Fruit fly (Drosophila melanogaster) whole organism: ENCODE results near the gene CG42570.

ENCODE experiments used
- CG8478 ChIP-seq: fragments of >200 bp; optimal IDR thresholded peaks from 2 replicates; lab custom pipeline; 2018; ENCODE audit warnings: inconsistent platforms
- Dll ChIP-seq: fragments of >200 bp; optimal IDR thresholded peaks from 2 replicates; lab custom pipeline; 2017
- EcR ChIP-seq, 2 experiments: fragments of >200 bp; optimal IDR thresholded peaks; 2 replicates each; lab custom pipeline; 2017; ENCODE audit warnings: missing biosample characterization in 2 of 2, missing genetic modification characterization in 2 of 2, missing genetic modification reagents in 2 of 2
- pan ChIP-seq: fragments of >200 bp; optimal IDR thresholded peaks from 2 replicates; lab custom pipeline; 2017
- psq ChIP-seq: fragments of >200 bp; optimal IDR thresholded peaks from 2 replicates; lab custom pipeline; 2017
- usp ChIP-seq: fragments of >200 bp; optimal IDR thresholded peaks from 2 replicates; lab custom pipeline; 2017; ENCODE audit warnings: missing biosample characterization, missing genetic modification characterization, mixed read lengths

The CG42570 gene

dm6 chr3L:15703330-15704119 is 14.1 kb upstream of the CG42570 start:
- no peak for TF ChIP-seq Dll
- no peak for TF ChIP-seq CG8478 (lab: Kevin White, UChicago)
- no peak for TF ChIP-seq pan (lab: Kevin White, UChicago)
- TF ChIP-seq psq: no peak
- TF ChIP-seq usp (GFP tag; lab: Kevin White, UChicago): no peak
- peak in 1 of 2 experiments; percentile 28 for TF ChIP-seq EcR (GFP tag; optimal IDR thresholded peaks at IDR 0.05; lab: Kevin White, UChicago)

dm6 chr3L:15704250-15704985 is 13.2 kb upstream of the CG42570 start:
- TF ChIP-seq EcR (GFP tag; optimal IDR thresholded peaks at IDR 0.05; lab: Kevin White, UChicago) (peak; percentile 30 to 61), CG8478 (lab: Kevin White, UChicago) (no peak), usp (GFP tag; lab: Kevin White, UChicago) (no peak), Dll (no peak)

- TF ChIP-seq EcR (GFP tag; optimal IDR thresholded peaks at IDR 0.05; lab: Kevin White, UChicago) (no peak), psq (no peak)
Observed at dm6 chr3L:15706199-15706598, 11.4 kb upstream of the CG42570 start.

- no peak for TF ChIP-seq Dll
- TF ChIP-seq CG8478 (lab: Kevin White, UChicago): no peak
- TF ChIP-seq EcR (GFP tag; optimal IDR thresholded peaks at IDR 0.05; lab: Kevin White, UChicago): no peak
- TF ChIP-seq psq: no peak
- TF ChIP-seq usp (GFP tag; lab: Kevin White, UChicago): no peak
- TF ChIP-seq pan (lab: Kevin White, UChicago): no peak
Observed at dm6 chr3L:15708158-15708557, 9.5 kb upstream of the CG42570 start.

dm6 chr3L:15708579-15708978 is 9.0 kb upstream of the CG42570 start:
- TF ChIP-seq CG8478 (lab: Kevin White, UChicago) (no peak), Dll (no peak), usp (GFP tag; lab: Kevin White, UChicago) (no peak), pan (lab: Kevin White, UChicago) (no peak)

- TF ChIP-seq psq (no peak), EcR (GFP tag; optimal IDR thresholded peaks at IDR 0.05; lab: Kevin White, UChicago) (no peak), usp (GFP tag; lab: Kevin White, UChicago) (no peak), Dll (no peak), pan (lab: Kevin White, UChicago) (no peak), CG8478 (lab: Kevin White, UChicago) (no peak)
Observed at dm6 chr3L:15710125-15710524, 7.5 kb upstream of the CG42570 start.

- TF ChIP-seq usp (GFP tag; lab: Kevin White, UChicago) (no peak), Dll (no peak), CG8478 (lab: Kevin White, UChicago) (no peak), pan (lab: Kevin White, UChicago) (no peak), EcR (GFP tag; optimal IDR thresholded peaks at IDR 0.05; lab: Kevin White, UChicago) (no peak)
Observed at dm6 chr3L:15711164-15711563, 6.5 kb upstream of the CG42570 start.

- TF ChIP-seq psq (no peak), Dll (no peak), EcR (GFP tag; optimal IDR thresholded peaks at IDR 0.05; lab: Kevin White, UChicago) (no peak), pan (lab: Kevin White, UChicago) (no peak), CG8478 (lab: Kevin White, UChicago) (no peak), usp (GFP tag; lab: Kevin White, UChicago) (no peak)
Observed at dm6 chr3L:15712063-15712462, 5.6 kb upstream of the CG42570 start.

- TF ChIP-seq EcR (GFP tag; optimal IDR thresholded peaks at IDR 0.05; lab: Kevin White, UChicago): no peak
- no peak for TF ChIP-seq Dll
- no peak for TF ChIP-seq psq
Observed at dm6 chr3L:15713932-15714492, 3.6 kb upstream of the CG42570 start.

dm6 chr3L:15715788-15716503 is 1.7 kb upstream of the CG42570 start, which contains the start of gene CG42571:
Gene CG42571, plus strand, starts transcription at chr3L:15716453.
- TF ChIP-seq EcR (GFP tag; optimal IDR thresholded peaks at IDR 0.05; lab: Kevin White, UChicago): no peak
- no peak for TF ChIP-seq usp (GFP tag; lab: Kevin White, UChicago)
- TF ChIP-seq Dll: no peak
- TF ChIP-seq psq: no peak
- TF ChIP-seq pan (lab: Kevin White, UChicago): no peak
- no peak for TF ChIP-seq CG8478 (lab: Kevin White, UChicago)

- TF ChIP-seq EcR (GFP tag; optimal IDR thresholded peaks at IDR 0.05; lab: Kevin White, UChicago) (no peak), usp (GFP tag; lab: Kevin White, UChicago) (no peak), pan (lab: Kevin White, UChicago) (no peak), psq (no peak), CG8478 (lab: Kevin White, UChicago) (no peak), Dll (no peak)
Observed at dm6 chr3L:15720224-15720623, 2.6 kb downstream of the CG42570 start.

- TF ChIP-seq EcR (GFP tag; optimal IDR thresholded peaks at IDR 0.05; lab: Kevin White, UChicago): no peak
- no peak for TF ChIP-seq usp (GFP tag; lab: Kevin White, UChicago)
- TF ChIP-seq pan (lab: Kevin White, UChicago): no peak
- no peak for TF ChIP-seq psq
- no peak for TF ChIP-seq CG8478 (lab: Kevin White, UChicago)
- no peak for TF ChIP-seq Dll
Observed at dm6 chr3L:15720905-15721304, 3.3 kb downstream of the CG42570 start.
